Worm (Caenorhabditis elegans) whole organism, L4/young adult: ENCODE data around the gene him-10.

Experiments used
- W03F9.2 ChIP-seq: fragments of 150-350 bp; optimal IDR thresholded peaks from 2 replicates; lab custom pipeline; 2014; ENCODE audit warnings: missing biosample characterization, missing genetic modification characterization
- dao-5 ChIP-seq: sonication (generic microtip); optimal IDR thresholded peaks from 2 replicates; lab custom pipeline; 2016; ENCODE audit warnings: missing genotype, missing genetic modification characterization, moderate library complexity, missing compliant biosample characterization
- him-1 ChIP-seq: sonication (generic microtip); optimal IDR thresholded peaks from 2 replicates; lab custom pipeline; 2016; ENCODE audit warnings: missing genotype, missing genetic modification reagents, missing genetic modification characterization, missing compliant biosample characterization

ce11 chrIII:5769726-5770235, 33.3 kb upstream of the him-10 start, which contains the start of gene cutl-23:
- TF ChIP-seq W03F9.2: no peak
- TF ChIP-seq dao-5 (tag; lab: Kevin White, UChicago): no peak
- TF ChIP-seq him-1 (tag; lab: Kevin White, UChicago): no peak
